Worm (Caenorhabditis elegans) whole organism, young adult: ENCODE data around the gene F27B10.1.
A peak's percentile ranks its signal among the peaks of the same experiment; 100 is the strongest.

Experiments used
- B0035.1 ChIP-seq: sonication (generic microtip); optimal IDR thresholded peaks from 2 replicates; lab custom pipeline; 2016; ENCODE audit warnings: missing genetic modification characterization, mild to moderate bottlenecking, missing compliant biosample characterization, missing genotype, missing genetic modification reagents
- Y53G8AR.9 ChIP-seq: fragments of 200-800 bp; sonication (Bioruptor generic); conservative IDR thresholded peaks from 2 replicates; pipeline ENCODE4 v1.3.6; 2022; ENCODE audit warnings: missing genetic modification reagents, missing genetic modification characterization, missing compliant biosample characterization
- efl-1 ChIP-seq: fragments of 150-350 bp; optimal IDR thresholded peaks from 2 replicates; lab custom pipeline; 2014; ENCODE audit warnings: missing biosample characterization, missing genetic modification reagents, missing genetic modification characterization
- lsy-27 ChIP-seq: sonication (generic microtip); optimal IDR thresholded peaks from 2 replicates; lab custom pipeline; 2017; ENCODE audit warnings: missing genetic modification characterization, mild to moderate bottlenecking, missing compliant biosample characterization, antibody characterized with exemption, missing genotype, borderline replicate concordance; ENCODE audit not compliant: insufficient read depth
- mcd-1 ChIP-seq: fragments of 200-800 bp; sonication (Bioruptor generic); IDR thresholded peaks from 2 replicates; pipeline ENCODE4 v1.3.6; 2022; ENCODE audit warnings: missing genetic modification reagents, missing genetic modification characterization, missing compliant biosample characterization
- nfya-1 ChIP-seq: sonication (generic microtip); optimal IDR thresholded peaks from 2 replicates; lab custom pipeline; 2017; ENCODE audit warnings: antibody characterized with exemption, missing compliant biosample characterization, missing genetic modification characterization, borderline replicate concordance; ENCODE audit not compliant: insufficient read depth
- nfya-2 ChIP-seq: fragments of 200-800 bp; sonication (Bioruptor generic); IDR thresholded peaks from 2 replicates; pipeline ENCODE4 v1.3.6; 2022; ENCODE audit warnings: missing genetic modification reagents, missing genetic modification characterization, missing compliant biosample characterization
- pha-4 ChIP-seq: fragments of 150-350 bp; sonication (generic microtip); optimal IDR thresholded peaks from 2 replicates; lab custom pipeline; 2014; ENCODE audit warnings: missing biosample characterization, missing genetic modification reagents, missing genetic modification characterization
- ztf-25 ChIP-seq: fragments of 200-800 bp; sonication (Bioruptor generic); IDR thresholded peaks from 2 replicates; pipeline ENCODE4 v1.3.6; 2022; ENCODE audit warnings: missing genetic modification reagents, missing genetic modification characterization, missing compliant biosample characterization

DNA sequence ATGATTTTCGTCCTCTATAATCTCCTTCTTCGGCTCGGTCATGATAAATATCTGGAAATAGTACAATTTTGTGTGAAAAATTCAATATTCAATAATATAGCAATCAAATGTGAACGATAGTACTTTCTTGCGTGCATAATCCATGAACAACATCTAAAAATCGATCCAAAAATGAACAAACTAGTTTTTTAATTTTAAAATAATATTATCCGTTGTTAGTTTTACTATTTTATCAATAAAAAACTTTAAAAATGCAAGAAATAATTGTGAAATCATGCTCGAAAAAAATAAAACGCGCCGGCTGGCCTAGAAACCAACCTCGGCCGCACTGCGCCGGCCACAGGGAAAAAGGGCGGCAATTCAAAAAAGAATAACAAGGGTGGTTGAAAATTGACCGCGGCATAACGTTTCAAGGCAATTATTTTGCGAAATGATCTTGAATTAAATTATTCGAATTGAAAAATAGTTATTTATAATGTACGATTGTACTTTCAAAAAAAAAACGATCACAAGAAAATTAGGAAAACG is 12.3 kb downstream of the F27B10.1 start, which contains the start of gene mys-1:
- TF ChIP-seq lsy-27 (tag; lab: Kevin White, UChicago) (no peak), B0035.1 (tag; lab: Kevin White, UChicago) (no peak), ztf-25 (GFP tag; lab: Robert Waterston, UW) (no peak), mcd-1 (GFP tag; lab: Robert Waterston, UW) (peak; percentile 66), efl-1 (peak; percentile 79), nfya-1 (tag; lab: Kevin White, UChicago) (no peak), Y53G8AR.9 (GFP tag; lab: Robert Waterston, UW) (no peak), pha-4 (tag; lab: Kevin White, UChicago) (no peak), nfya-2 (GFP tag; lab: Robert Waterston, UW) (no peak)
